Comparison of ENCODE assay signal across 2 fruit fly cellular contexts in genomic region chr3L:17642017-17642416, dm6.
TF ChIP-seq lines count a peak whose summit lies in the region.

No protein-coding gene starts in this region.

- no peak for TF ChIP-seq CTCF in whole organism, embryonic (GFP tag; optimal IDR thresholded peaks at IDR 0.05; lab: Kevin White, UChicago)

TF ChIP-seq in whole organism, embryonic, 481 proteins besides CTCF, POLR2A, EP300 and RAD21:
- TF ChIP-seq CG6175 (GFP tag; IDR thresholded peaks at IDR 0.05; lab: Robert Waterston, UW) (no peak), HLHmδ (GFP tag; optimal IDR thresholded peaks at IDR 0.05; lab: Kevin White, UChicago) (no peak), CG4360 (GFP tag; IDR thresholded peaks at IDR 0.05; lab: Robert Waterston, UW) (peak; percentile 93)

TF ChIP-seq in whole organism, wandering third instar larva, 38 proteins besides CTCF, POLR2A, EP300 and RAD21:
- TF ChIP-seq Hnf4 (GFP tag; optimal IDR thresholded peaks at IDR 0.05; lab: Kevin White, UChicago) (no peak), Dfd (GFP tag; optimal IDR thresholded peaks at IDR 0.05; lab: Kevin White, UChicago) (peak; percentile 87), dl (GFP tag; optimal IDR thresholded peaks at IDR 0.05; lab: Kevin White, UChicago; ENCODE audit: insufficient read depth in 1 of 2, partially characterized antibody in 2 of 2) (no peak), Mio (GFP tag; optimal IDR thresholded peaks at IDR 0.05; lab: Kevin White, UChicago) (no peak)

Comparison
In these comparisons a context has a peak if more than half of its experiments do, and no peak if none do; other contexts are left out.
1. Of the 10 proteins assayed by ChIP-seq in both whole organism, embryonic and whole organism, wandering third instar larva: peak only in whole organism, embryonic: none; only in whole organism, wandering third instar larva: Dfd; in both: none; in neither: 9.